Worm (Caenorhabditis elegans): Measurements from ENCODE around the gene T06E8.8.

The T06E8.8 gene

DNA sequence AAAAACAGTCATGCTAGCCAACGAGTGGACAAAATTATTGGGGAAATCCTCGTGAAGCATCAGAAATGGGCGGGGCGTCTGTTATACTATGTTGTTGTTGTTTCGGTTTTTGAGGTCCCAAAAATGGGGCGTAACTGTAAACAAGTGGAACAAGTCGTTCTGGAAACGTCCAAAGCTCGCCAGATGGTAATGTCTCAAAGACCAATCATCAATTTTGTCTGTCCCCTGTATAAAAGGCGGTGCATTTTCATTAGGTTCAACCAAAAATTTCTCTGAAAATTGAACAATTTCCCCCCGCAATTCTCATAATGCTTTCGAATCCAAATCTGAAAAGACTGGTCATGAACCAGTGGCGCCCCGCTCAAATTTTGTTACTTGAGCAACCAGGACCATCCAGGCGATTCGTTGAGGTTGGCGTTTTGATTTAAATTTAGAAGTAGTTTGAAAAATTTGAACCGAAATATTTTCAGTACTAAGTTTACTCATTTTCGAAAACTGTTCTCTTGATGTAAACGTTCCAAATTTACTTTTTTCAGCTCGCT is 24.4 kb upstream of the T06E8.8 start:
- TF ChIP-seq bed-3 (GFP tag; optimal IDR thresholded peaks at IDR 0.05) (no peak), ceh-83 (GFP tag; optimal IDR thresholded peaks at IDR 0.05) (no peak), ceh-43 (GFP tag; optimal IDR thresholded peaks at IDR 0.05) (no peak), nhr-76 (tag; optimal IDR thresholded peaks at IDR 0.05) (no peak), mep-1 (tag; optimal IDR thresholded peaks at IDR 0.05) (no peak), lin-32 (GFP tag; optimal IDR thresholded peaks at IDR 0.05) (no peak), cnd-1 (tag; optimal IDR thresholded peaks at IDR 0.05) (no peak), nhr-28 (tag; optimal IDR thresholded peaks at IDR 0.05) (no peak)

DNA sequence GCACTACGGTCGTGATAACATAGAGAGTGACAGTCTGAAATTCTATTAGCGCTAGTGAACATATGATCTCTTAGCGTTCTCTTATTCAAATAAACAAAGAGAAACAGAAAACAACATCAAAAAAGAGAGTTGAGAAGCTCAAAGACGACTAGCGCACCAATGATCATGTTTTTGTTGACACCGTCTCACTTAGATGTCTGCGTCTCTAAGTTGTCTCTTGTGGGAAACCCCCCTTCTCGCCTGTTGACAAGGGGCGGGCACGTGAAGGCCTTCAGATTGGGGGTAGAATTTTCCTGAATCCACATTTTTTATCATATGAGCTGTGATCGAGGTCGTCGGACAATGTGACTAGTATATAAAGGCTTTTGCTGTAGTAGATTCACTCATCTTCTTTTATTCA is 23.6 kb upstream of the T06E8.8 start:
- TF ChIP-seq ztf-11 (tag; optimal IDR thresholded peaks at IDR 0.05) = no peak
- no peak for TF ChIP-seq nhr-2 (tag; optimal IDR thresholded peaks at IDR 0.05)
- no peak for TF ChIP-seq cnd-1 (tag; optimal IDR thresholded peaks at IDR 0.05)
- TF ChIP-seq sptf-1 (tag; optimal IDR thresholded peaks at IDR 0.05) = no peak
- TF ChIP-seq elt-3 (tag; optimal IDR thresholded peaks at IDR 0.05) = no peak
- TF ChIP-seq nhr-28 (tag; optimal IDR thresholded peaks at IDR 0.05) = no peak
- no peak for TF ChIP-seq unc-62 (GFP tag; optimal IDR thresholded peaks at IDR 0.05)

DNA sequence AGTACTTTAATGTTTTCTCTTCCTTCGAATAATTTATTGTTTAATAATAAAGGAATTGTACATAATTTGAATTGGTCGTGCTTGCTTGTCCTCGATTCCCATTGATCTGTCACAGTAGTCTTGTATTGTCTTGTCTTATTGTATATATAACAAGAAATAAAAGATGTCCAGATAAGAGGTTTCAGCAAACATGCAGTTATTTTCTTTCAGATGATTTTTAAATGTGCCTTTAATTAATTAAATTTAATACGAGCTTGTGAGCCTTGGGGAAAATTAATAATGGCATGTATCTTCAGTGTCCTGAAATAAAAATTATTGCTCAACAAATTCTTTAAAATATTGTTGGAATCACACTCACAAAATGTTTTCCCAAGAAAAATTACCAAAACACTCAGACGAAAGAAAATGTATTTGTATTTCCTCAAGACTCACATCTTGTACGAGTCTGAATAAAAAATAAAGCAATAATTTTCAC is 20.4 kb upstream of the T06E8.8 start:
- TF ChIP-seq flh-1 (GFP tag; optimal IDR thresholded peaks at IDR 0.05) (no peak), ceh-83 (GFP tag; optimal IDR thresholded peaks at IDR 0.05) (no peak), sem-2 (GFP tag; optimal IDR thresholded peaks at IDR 0.05) (no peak), nhr-12 (tag; optimal IDR thresholded peaks at IDR 0.05) (no peak), blmp-1 (tag; optimal IDR thresholded peaks at IDR 0.05) (no peak), ces-1 (GFP tag; optimal IDR thresholded peaks at IDR 0.05) (no peak), elt-1 (tag; optimal IDR thresholded peaks at IDR 0.05; ENCODE audit: borderline replicate concordance, insufficient read depth) (no peak), unc-62 (GFP tag; optimal IDR thresholded peaks at IDR 0.05) (no peak)

DNA sequence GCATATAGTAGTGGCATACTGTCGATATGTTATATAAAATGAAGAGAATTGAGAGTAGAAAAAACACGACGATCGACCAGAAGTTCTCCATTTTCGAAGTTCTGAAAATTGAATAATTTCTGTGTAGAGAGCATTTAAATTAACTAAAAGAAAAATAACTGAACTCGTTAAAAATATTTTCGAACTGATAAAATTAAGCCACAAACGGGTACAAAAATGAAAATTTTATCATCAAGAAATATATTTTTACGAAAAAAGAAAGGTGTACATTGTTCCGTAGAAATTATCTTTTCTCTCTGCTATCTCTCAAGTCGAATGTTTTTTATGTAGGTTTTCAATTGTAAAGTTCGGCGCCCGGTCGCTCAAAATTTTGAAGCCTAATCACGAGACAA is 12.6 kb upstream of the T06E8.8 start, which contains the start of gene acl-2:
acl-2 (minus strand) TSS at position 101 of the 392 bp plus-strand sequence.
- no peak for TF ChIP-seq mls-2 (tag; optimal IDR thresholded peaks at IDR 0.05)
- TF ChIP-seq nhr-2 (tag; optimal IDR thresholded peaks at IDR 0.05) = no peak
- no peak for TF ChIP-seq unc-120 (tag; optimal IDR thresholded peaks at IDR 0.05; ENCODE audit: poor library complexity, severe bottlenecking)
- TF ChIP-seq bed-3 (GFP tag; optimal IDR thresholded peaks at IDR 0.05) = no peak
- TF ChIP-seq ceh-83 (GFP tag; optimal IDR thresholded peaks at IDR 0.05) = no peak
- no peak for TF ChIP-seq elt-3 (tag; optimal IDR thresholded peaks at IDR 0.05)
- no peak for TF ChIP-seq ces-1 (GFP tag; optimal IDR thresholded peaks at IDR 0.05)
- no peak for TF ChIP-seq ceh-43 (GFP tag; optimal IDR thresholded peaks at IDR 0.05)
- no peak for TF ChIP-seq elt-1 (tag; optimal IDR thresholded peaks at IDR 0.05; ENCODE audit: borderline replicate concordance, insufficient read depth)
- no peak for TF ChIP-seq ceh-39 (tag; optimal IDR thresholded peaks at IDR 0.05)
- no peak for TF ChIP-seq nhr-28 (tag; optimal IDR thresholded peaks at IDR 0.05)
- TF ChIP-seq mab-5 (tag; optimal IDR thresholded peaks at IDR 0.05) = no peak
- TF ChIP-seq unc-62 (GFP tag; optimal IDR thresholded peaks at IDR 0.05) = no peak
- TF ChIP-seq ham-2 (GFP tag; optimal IDR thresholded peaks at IDR 0.05) = no peak
- TF ChIP-seq lin-13 (tag; optimal IDR thresholded peaks at IDR 0.05) = no peak
- TF ChIP-seq blmp-1 (tag; optimal IDR thresholded peaks at IDR 0.05) = no peak
- no peak for TF ChIP-seq tbx-8 (GFP tag; optimal IDR thresholded peaks at IDR 0.05)
- TF ChIP-seq sem-2 (GFP tag; optimal IDR thresholded peaks at IDR 0.05) = no peak
- TF ChIP-seq sptf-1 (tag; optimal IDR thresholded peaks at IDR 0.05) = no peak

DNA sequence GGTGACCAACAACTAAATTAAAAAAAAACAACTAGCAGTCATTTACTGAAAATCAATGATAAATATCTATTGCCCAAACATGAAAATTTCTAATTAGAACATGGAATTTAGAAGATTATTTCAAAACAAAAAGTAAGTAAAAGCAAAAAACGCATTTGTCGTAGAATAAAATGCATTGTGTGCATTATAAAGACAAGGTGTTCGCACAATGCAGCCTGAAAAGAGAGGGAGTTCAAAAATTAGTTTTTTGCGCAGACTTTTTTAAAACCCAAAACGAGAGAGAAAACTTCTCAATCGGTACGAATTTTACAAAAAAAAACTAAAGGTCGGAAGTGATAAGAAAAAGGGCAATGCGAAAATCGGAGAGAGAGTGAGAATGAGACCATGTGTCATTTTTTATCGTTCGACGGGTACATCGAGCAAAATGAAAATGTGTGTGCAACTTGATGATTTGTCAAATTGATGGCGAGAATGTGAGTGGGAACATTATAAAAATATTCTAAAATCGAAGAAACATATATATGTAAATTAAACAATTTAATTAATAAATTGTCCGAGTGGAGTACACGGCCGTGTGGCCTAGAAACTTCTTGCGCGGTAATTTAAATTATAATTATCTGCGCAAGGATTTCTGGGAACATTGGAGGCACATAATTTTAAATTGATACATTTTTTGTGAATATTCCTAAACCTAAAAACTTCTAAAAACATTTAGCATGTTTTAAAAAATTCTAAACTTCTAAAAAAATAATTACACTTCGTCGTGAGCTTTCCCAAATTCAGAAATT is 12.0 kb upstream of the T06E8.8 start:
- TF ChIP-seq ces-1 (GFP tag; optimal IDR thresholded peaks at IDR 0.05) (peak; percentile 23), nhr-237 (tag; optimal IDR thresholded peaks at IDR 0.05) (peak; percentile 32), nhr-76 (tag; optimal IDR thresholded peaks at IDR 0.05) (no peak), zip-8 (tag; optimal IDR thresholded peaks at IDR 0.05) (no peak), ceh-43 (GFP tag; optimal IDR thresholded peaks at IDR 0.05) (peak; percentile 4), flh-1 (GFP tag; optimal IDR thresholded peaks at IDR 0.05) (no peak), tbx-8 (GFP tag; optimal IDR thresholded peaks at IDR 0.05) (no peak), lsy-2 (tag; optimal IDR thresholded peaks at IDR 0.05) (peak; percentile 3), mep-1 (tag; optimal IDR thresholded peaks at IDR 0.05) (no peak), lin-13 (tag; optimal IDR thresholded peaks at IDR 0.05) (no peak), snpc-4 (tag; optimal IDR thresholded peaks at IDR 0.05) (no peak), unc-62 (GFP tag; optimal IDR thresholded peaks at IDR 0.05) (no peak), mab-5 (tag; optimal IDR thresholded peaks at IDR 0.05) (no peak), blmp-1 (tag; optimal IDR thresholded peaks at IDR 0.05) (no peak), drap-1 (GFP tag; optimal IDR thresholded peaks at IDR 0.05) (no peak), elt-3 (tag; optimal IDR thresholded peaks at IDR 0.05) (no peak), unc-120 (tag; optimal IDR thresholded peaks at IDR 0.05; ENCODE audit: poor library complexity, severe bottlenecking) (no peak)

All from whole organism, mixed stage, embryonic.